Fruit fly (Drosophila melanogaster): Measurements from ENCODE around the gene CG13793.

Gene CG13793

DNA sequence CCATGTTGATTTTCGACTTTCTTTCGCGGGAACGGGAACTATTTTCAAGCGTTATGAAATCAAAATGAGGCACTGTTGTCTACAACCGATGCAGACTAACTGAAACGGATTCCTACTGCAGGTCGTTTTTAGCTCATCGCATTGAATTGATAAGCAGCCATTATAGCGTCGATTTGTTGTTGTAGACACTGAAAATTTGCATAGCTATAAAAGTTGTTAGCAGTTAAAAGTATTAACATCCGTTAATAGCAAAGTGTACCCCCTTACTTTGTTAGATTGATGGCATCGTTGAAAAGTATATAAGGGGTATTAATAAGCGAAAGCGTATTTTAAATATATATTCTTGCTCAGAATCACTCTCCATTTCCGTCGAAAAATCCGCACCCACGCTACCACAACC lies at the start of gene CG13793:
Gene CG13793, minus strand, starts transcription at position 101 of the 400 bp plus-strand sequence.
- TF ChIP-seq Crg-1 (GFP tag; optimal IDR thresholded peaks at IDR 0.05) (no peak), kay (GFP tag; ENCODE audit: borderline replicate concordance) (peak; percentile 35)

DNA sequence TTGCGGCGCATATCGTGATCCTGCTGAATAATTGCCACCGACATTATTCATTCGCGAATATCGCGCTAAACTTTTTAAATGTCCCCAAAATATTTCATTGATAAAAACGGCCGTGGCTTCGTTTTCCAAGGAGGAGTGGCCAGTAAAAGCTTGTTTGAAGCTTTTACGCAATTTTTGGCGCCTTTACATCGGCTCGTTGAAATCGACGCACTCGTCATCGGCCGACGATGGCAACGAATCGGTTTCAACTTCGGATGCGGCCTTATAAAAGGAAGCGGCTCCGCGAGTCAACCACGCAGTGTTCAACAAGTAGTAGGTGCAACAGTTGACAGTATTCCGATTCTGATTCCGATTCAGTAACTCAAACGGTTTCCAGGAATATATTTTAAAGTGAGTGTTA lies 48.0 kb upstream of the CG13793 start, which contains the start of gene CG7191:
Gene CG7191, plus strand, starts transcription at position 301 of the 400 bp plus-strand sequence.
- TF ChIP-seq toe (GFP tag; optimal IDR thresholded peaks at IDR 0.05) (no peak), CG33017 (tag; optimal IDR thresholded peaks at IDR 0.05) (no peak), Mnt (GFP tag; optimal IDR thresholded peaks at IDR 0.05) (no peak), cic (GFP tag; optimal IDR thresholded peaks at IDR 0.05) (no peak), Hr96 (GFP tag; optimal IDR thresholded peaks at IDR 0.05) (no peak), bab1 (GFP tag; optimal IDR thresholded peaks at IDR 0.05) (no peak), CG1620 (GFP tag; optimal IDR thresholded peaks at IDR 0.05) (no peak), CG7101 (tag; optimal IDR thresholded peaks at IDR 0.05) (no peak), cnc (optimal IDR thresholded peaks at IDR 0.05) (no peak), CG14711 (tag; optimal IDR thresholded peaks at IDR 0.05) (no peak), CG5204 (GFP tag; optimal IDR thresholded peaks at IDR 0.05) (no peak), kay (GFP tag; ENCODE audit: borderline replicate concordance) (no peak)

DNA sequence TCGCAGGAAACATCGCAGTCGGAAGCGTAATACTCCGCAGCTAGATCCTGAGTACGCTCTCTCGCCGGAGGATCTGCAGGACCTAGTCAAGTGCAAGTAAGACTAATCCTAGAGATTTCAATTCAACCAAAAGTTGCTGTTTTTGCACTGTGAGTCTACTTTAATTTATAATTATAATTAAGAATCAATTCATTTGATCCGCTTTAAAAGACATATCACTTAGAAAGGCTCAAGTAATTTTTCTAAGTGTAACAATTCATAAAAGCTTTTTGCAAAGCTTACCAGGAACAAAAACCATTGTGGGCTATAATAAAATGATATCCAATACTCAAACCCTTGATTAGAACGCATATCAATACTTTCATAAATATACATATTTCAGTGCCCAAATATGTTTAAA lies 37.5 kb upstream of the CG13793 start:
- TF ChIP-seq CG14711 (tag; optimal IDR thresholded peaks at IDR 0.05) (no peak), Hr96 (GFP tag; optimal IDR thresholded peaks at IDR 0.05) (no peak), ovo (GFP tag; optimal IDR thresholded peaks at IDR 0.05) (no peak), pad (GFP tag; optimal IDR thresholded peaks at IDR 0.05) (no peak), CG33017 (tag; optimal IDR thresholded peaks at IDR 0.05) (no peak), toe (GFP tag; optimal IDR thresholded peaks at IDR 0.05) (no peak), Mnt (GFP tag; optimal IDR thresholded peaks at IDR 0.05) (no peak), bab1 (GFP tag; optimal IDR thresholded peaks at IDR 0.05) (no peak), cic (GFP tag; optimal IDR thresholded peaks at IDR 0.05) (no peak), kay (GFP tag; ENCODE audit: borderline replicate concordance) (no peak), CG5204 (GFP tag; optimal IDR thresholded peaks at IDR 0.05) (no peak), CG7045 (GFP tag; optimal IDR thresholded peaks at IDR 0.05) (no peak), CG11617 (GFP tag; optimal IDR thresholded peaks at IDR 0.05) (no peak), CG7101 (tag; optimal IDR thresholded peaks at IDR 0.05) (no peak)

DNA sequence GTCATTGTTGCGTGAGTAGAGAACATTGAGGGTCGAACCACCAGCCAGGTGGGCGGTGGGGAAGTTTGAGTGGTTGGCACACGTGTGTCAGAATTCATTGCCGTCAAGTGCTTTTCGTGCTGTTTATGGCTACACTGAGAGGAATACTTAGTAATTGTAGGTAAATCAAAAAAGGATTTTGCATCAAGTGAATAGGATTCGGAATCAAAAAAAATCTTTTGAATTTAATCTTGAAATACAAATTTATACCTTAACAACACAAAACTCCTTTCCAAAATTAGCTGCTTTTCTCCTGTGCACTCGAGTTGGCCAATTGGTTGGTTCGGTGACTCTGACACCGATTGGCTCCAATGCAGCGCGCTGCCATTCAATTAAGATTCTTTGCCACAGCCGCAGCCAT lies 35.3 kb upstream of the CG13793 start:
- TF ChIP-seq ovo (GFP tag; optimal IDR thresholded peaks at IDR 0.05) = no peak
- TF ChIP-seq kay (GFP tag; ENCODE audit: borderline replicate concordance) = no peak
- TF ChIP-seq CG5204 (GFP tag; optimal IDR thresholded peaks at IDR 0.05) = no peak
- no peak for TF ChIP-seq Crg-1 (GFP tag; optimal IDR thresholded peaks at IDR 0.05)
- no peak for TF ChIP-seq CG33017 (tag; optimal IDR thresholded peaks at IDR 0.05)

DNA sequence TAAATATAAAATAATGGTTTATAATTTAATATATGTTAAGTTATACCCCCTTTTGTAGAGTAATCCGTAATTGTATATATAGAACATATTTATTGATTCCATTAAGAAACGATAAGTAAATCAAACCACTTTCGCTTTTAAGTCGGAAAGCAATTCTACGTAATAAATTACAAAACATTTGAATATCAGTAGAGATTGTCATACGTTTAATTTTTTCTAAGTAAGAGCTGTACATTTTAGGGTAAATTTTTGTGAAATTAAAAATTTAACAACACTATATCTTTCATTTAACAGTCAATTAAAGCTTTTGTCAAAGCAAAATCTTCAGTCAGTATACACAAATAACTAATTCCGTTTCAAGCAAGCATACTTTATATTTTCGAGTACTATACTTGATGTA lies 34.6 kb upstream of the CG13793 start, which contains the start of gene CG46025:
Gene CG46025, plus strand, starts transcription at position 301 of the 400 bp plus-strand sequence.
- TF ChIP-seq tj (GFP tag; optimal IDR thresholded peaks at IDR 0.05) (no peak), ovo (GFP tag; optimal IDR thresholded peaks at IDR 0.05) (no peak), toe (GFP tag; optimal IDR thresholded peaks at IDR 0.05) (no peak)

DNA sequence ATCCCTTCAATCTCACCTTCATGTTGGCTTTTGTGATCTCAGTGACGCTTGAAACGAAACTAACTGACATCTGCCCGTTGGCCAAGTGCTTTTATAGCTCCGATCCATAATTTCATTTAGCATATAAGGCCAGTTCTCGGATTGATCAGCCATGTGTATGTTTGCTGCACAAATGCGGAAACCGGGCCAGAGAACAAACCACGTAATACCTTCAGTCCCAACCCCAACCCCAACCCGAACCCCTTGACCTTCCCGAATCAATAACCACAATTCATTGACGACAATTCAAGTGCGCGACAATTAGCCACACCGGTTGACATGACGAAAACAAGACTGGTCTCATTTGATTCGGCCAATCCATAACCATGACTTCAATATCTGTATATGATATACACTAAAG lies 33.8 kb upstream of the CG13793 start, which contains the start of gene CG7203:
Gene CG7203, minus strand, starts transcription at position 101 of the 400 bp plus-strand sequence.
- TF ChIP-seq CG14711 (tag; optimal IDR thresholded peaks at IDR 0.05) (no peak), tj (GFP tag; optimal IDR thresholded peaks at IDR 0.05) (no peak), CG33017 (tag; optimal IDR thresholded peaks at IDR 0.05) (no peak), CG12768 (GFP tag; optimal IDR thresholded peaks at IDR 0.05) (no peak)

DNA sequence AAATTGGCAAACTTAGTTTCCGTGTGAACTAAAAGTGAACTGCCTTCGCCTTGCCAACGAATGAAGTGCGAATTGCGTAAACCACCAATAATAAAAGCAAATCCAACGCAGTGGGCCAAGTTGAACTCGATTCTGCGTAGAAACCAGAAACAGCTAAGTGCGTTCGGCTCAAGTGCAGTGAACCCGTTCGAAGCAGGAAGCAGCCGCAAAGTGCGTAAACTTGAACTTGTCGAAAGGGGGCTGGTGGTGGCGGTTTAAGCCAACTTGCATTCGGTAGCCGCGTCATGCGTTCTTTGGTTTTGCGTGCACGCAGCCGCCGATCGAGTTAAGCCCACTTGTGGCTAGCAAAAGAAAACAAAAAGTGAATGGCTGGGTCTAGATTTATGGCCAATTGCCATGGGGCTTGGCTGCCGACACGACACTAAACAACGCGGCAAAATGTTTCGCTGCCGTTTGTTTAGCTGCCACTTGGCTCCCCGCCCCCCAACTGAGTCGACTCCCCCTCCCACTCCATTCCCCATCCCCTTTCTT lies 31.4 kb upstream of the CG13793 start:
- TF ChIP-seq CG14711 (tag; optimal IDR thresholded peaks at IDR 0.05) (no peak), Hr96 (GFP tag; optimal IDR thresholded peaks at IDR 0.05) (no peak), bab1 (GFP tag; optimal IDR thresholded peaks at IDR 0.05) (no peak), CG33017 (tag; optimal IDR thresholded peaks at IDR 0.05) (no peak), ovo (GFP tag; optimal IDR thresholded peaks at IDR 0.05) (no peak), toe (GFP tag; optimal IDR thresholded peaks at IDR 0.05) (no peak), kay (GFP tag; ENCODE audit: borderline replicate concordance) (no peak), CG12768 (GFP tag; optimal IDR thresholded peaks at IDR 0.05) (no peak), tj (GFP tag; optimal IDR thresholded peaks at IDR 0.05) (no peak), Clk (GFP tag; optimal IDR thresholded peaks at IDR 0.05) (no peak), CG7101 (tag; optimal IDR thresholded peaks at IDR 0.05) (no peak), cic (GFP tag; optimal IDR thresholded peaks at IDR 0.05) (no peak), pad (GFP tag; optimal IDR thresholded peaks at IDR 0.05) (no peak), CG5204 (GFP tag; optimal IDR thresholded peaks at IDR 0.05) (no peak), CG1620 (GFP tag; optimal IDR thresholded peaks at IDR 0.05) (no peak), Crg-1 (GFP tag; optimal IDR thresholded peaks at IDR 0.05) (no peak), CG7045 (GFP tag; optimal IDR thresholded peaks at IDR 0.05) (no peak), cnc (optimal IDR thresholded peaks at IDR 0.05) (no peak)

DNA sequence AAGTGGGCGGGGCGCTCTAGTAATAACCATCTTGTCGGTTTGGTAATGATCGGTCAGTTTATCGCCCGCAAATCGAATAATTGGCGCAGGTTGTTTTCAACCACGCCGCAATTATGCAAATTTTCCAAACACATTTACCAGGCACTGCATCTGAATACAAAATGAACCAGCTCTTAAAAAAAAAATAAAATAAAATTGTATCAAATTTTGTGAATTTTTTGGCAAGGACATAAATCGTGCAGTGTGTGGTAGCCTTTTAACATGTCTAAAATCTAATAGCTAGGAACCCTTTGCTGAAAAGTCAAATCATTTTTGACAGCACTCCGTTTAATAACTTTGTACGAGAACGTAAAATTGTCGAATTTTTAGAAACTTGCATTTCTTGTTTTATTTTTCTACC lies 27.7 kb upstream of the CG13793 start, which contains the start of gene ATPsynGL:
Gene ATPsynGL, plus strand, starts transcription at position 301 of the 400 bp plus-strand sequence.
- TF ChIP-seq Clk (GFP tag; optimal IDR thresholded peaks at IDR 0.05) (no peak), kay (GFP tag; ENCODE audit: borderline replicate concordance) (no peak), Hr96 (GFP tag; optimal IDR thresholded peaks at IDR 0.05) (no peak), toe (GFP tag; optimal IDR thresholded peaks at IDR 0.05) (no peak), CG7101 (tag; optimal IDR thresholded peaks at IDR 0.05) (no peak), CG14711 (tag; optimal IDR thresholded peaks at IDR 0.05) (no peak), tj (GFP tag; optimal IDR thresholded peaks at IDR 0.05) (no peak), Mnt (GFP tag; optimal IDR thresholded peaks at IDR 0.05) (no peak), CG7045 (GFP tag; optimal IDR thresholded peaks at IDR 0.05) (no peak), ovo (GFP tag; optimal IDR thresholded peaks at IDR 0.05) (no peak)
